Fruit fly (Drosophila melanogaster) S2 (cell line): ENCODE results near the gene Npc2b.

ENCODE experiments used
- CG8478 ChIP-seq: fragments of >200 bp; optimal IDR thresholded peaks from 2 replicates; lab custom pipeline; 2018
- CTCF ChIP-seq, 2 experiments: fragments of >200 bp; optimal IDR thresholded peaks; 2 replicates each; lab custom pipeline; 2018

DNA sequence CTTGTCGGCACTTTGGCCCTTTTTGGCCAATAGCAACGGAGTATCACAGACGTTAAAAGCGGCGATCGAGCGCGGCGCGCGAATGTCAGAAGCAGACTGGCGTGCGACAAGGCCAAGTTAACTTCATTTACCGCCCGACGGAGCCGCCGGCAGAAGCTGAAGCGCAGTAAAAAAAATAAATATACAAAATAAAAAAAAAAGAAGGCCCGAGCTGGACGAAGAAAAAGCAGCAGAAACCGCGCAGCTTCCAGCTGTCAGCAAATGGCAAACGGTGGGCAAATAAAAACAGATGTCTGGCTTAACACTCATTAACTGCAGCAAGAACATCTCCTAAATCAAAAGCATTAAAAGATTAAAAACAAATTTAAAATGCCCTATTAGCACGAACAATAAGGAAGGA lies 42.7 kb downstream of the Npc2b start, which contains the start of gene CG14356:
- TF ChIP-seq CG8478 (no peak), CTCF (optimal IDR thresholded peaks at IDR 0.05; lab: Kevin White, UChicago) (no peak)
